Worm (Caenorhabditis elegans) whole organism, L1 larva: ENCODE data around the gene nas-29.

ENCODE experiments used
- C16A3.4 ChIP-seq: fragments of 150-350 bp; optimal IDR thresholded peaks from 2 replicates; lab custom pipeline; 2014; ENCODE audit warnings: missing biosample characterization, missing genetic modification characterization
- C34B4.2 ChIP-seq: sonication (generic microtip); optimal IDR thresholded peaks from 2 replicates; lab custom pipeline; 2017; ENCODE audit warnings: mild to moderate bottlenecking, missing genetic modification characterization, missing compliant biosample characterization
- F16B12.6 ChIP-seq: fragments of 150-350 bp; optimal IDR thresholded peaks from 2 replicates; lab custom pipeline; 2014; ENCODE audit warnings: missing biosample characterization, missing genetic modification characterization
- aha-1 ChIP-seq: fragments of 150-350 bp; optimal IDR thresholded peaks from 2 replicates; lab custom pipeline; 2014; ENCODE audit warnings: missing biosample characterization, missing genetic modification characterization
- alr-1 ChIP-seq: fragments of 200-800 bp; sonication (Bioruptor generic); optimal IDR thresholded peaks from 2 replicates; lab custom pipeline; 2018; ENCODE audit warnings: borderline replicate concordance, mild to moderate bottlenecking, missing genetic modification characterization, missing compliant biosample characterization
- ama-1 ChIP-seq: fragments of 150-350 bp; optimal IDR thresholded peaks from 2 replicates; lab custom pipeline; 2014
- ceh-63 ChIP-seq: fragments of 200-800 bp; sonication (Bioruptor generic); optimal IDR thresholded peaks from 2 replicates; lab custom pipeline; 2018; ENCODE audit warnings: mild to moderate bottlenecking, missing genetic modification characterization, missing compliant biosample characterization
- ceh-8 ChIP-seq: fragments of 200-800 bp; sonication (Bioruptor generic); optimal IDR thresholded peaks from 2 replicates; lab custom pipeline; 2018; ENCODE audit warnings: mild to moderate bottlenecking, missing genetic modification characterization, moderate library complexity, missing compliant biosample characterization
- ceh-82 ChIP-seq, 3 experiments: fragments of 150-350 bp in 1 of 3; sonication (generic microtip) in 2 of 3; optimal IDR thresholded peaks; 2 replicates each; lab custom pipeline; 2014 to 2017; ENCODE audit warnings: missing biosample characterization in 3 of 3, missing genetic modification characterization in 3 of 3
- ces-1 ChIP-seq: fragments of 150-350 bp; optimal IDR thresholded peaks from 2 replicates; lab custom pipeline; 2014; ENCODE audit warnings: missing biosample characterization, missing genetic modification reagents, missing genetic modification characterization
- efl-1 ChIP-seq, 4 experiments: fragments of 150-350 bp; optimal IDR thresholded peaks in 3 of 4; peaks in 1 of 4; 1 replicate in 1 of 4; 2 replicates in 3 of 4; lab custom pipeline; 2014; ENCODE audit warnings: missing biosample characterization in 2 of 4, missing genetic modification characterization in 2 of 4, missing genetic modification reagents in 2 of 4
- egl-13 ChIP-seq: sonication (generic microtip); optimal IDR thresholded peaks from 2 replicates; lab custom pipeline; 2016; ENCODE audit warnings: missing genotype, missing genetic modification reagents, missing genetic modification characterization, missing compliant biosample characterization
- egl-27 ChIP-seq, 2 experiments: fragments of 150-350 bp in 1 of 2; sonication (generic microtip); optimal IDR thresholded peaks; 3 replicates each; lab custom pipeline; 2017 to 2018; ENCODE audit warnings: missing biosample characterization in 2 of 2, missing genetic modification characterization in 2 of 2, missing genetic modification reagents in 2 of 2
- elt-2 ChIP-seq: sonication (generic microtip); optimal IDR thresholded peaks from 2 replicates; lab custom pipeline; 2016; ENCODE audit warnings: missing genetic modification characterization, mild to moderate bottlenecking, inconsistent platforms, missing compliant biosample characterization, missing genetic modification reagents
- fkh-10 ChIP-seq: sonication (generic microtip); optimal IDR thresholded peaks from 2 replicates; lab custom pipeline; 2017; ENCODE audit warnings: missing biosample characterization, missing genetic modification reagents, missing genetic modification characterization
- fkh-4 ChIP-seq: sonication (generic microtip); optimal IDR thresholded peaks from 2 replicates; lab custom pipeline; 2016; ENCODE audit warnings: missing compliant biosample characterization, missing genetic modification characterization, borderline replicate concordance
- irx-1 ChIP-seq: sonication (generic microtip); optimal IDR thresholded peaks from 2 replicates; lab custom pipeline; 2016; ENCODE audit warnings: missing genetic modification characterization, missing compliant biosample characterization
- isw-1 ChIP-seq: fragments of 200-800 bp; sonication (Bioruptor generic); IDR thresholded peaks from 2 replicates; pipeline ENCODE4 v1.3.6; 2022; ENCODE audit warnings: missing genetic modification characterization, missing compliant biosample characterization
- jun-1 ChIP-seq: fragments of 150-350 bp; optimal IDR thresholded peaks from 2 replicates; lab custom pipeline; 2014; ENCODE audit warnings: missing biosample characterization, missing genetic modification reagents, missing genetic modification characterization
- lin-13 ChIP-seq: fragments of 150-350 bp; optimal IDR thresholded peaks from 2 replicates; lab custom pipeline; 2014; ENCODE audit warnings: missing biosample characterization, missing genetic modification reagents, missing genetic modification characterization
- lin-15B ChIP-seq: fragments of 150-350 bp; sonication (generic microtip); optimal IDR thresholded peaks from 3 replicates; lab custom pipeline; 2014; ENCODE audit warnings: missing biosample characterization, missing genetic modification characterization
- lin-39 ChIP-seq: fragments of 150-350 bp; optimal IDR thresholded peaks from 2 replicates; lab custom pipeline; 2014; ENCODE audit warnings: missing biosample characterization, missing genetic modification reagents, missing genetic modification characterization
- lsy-2 ChIP-seq, 2 experiments: fragments of 150-350 bp; optimal IDR thresholded peaks; 2 replicates each; lab custom pipeline; 2014; ENCODE audit warnings: missing biosample characterization in 2 of 2, missing genetic modification characterization in 2 of 2
- mab-9 ChIP-seq: fragments of 200-800 bp; sonication (Bioruptor generic); IDR thresholded peaks from 2 replicates; pipeline ENCODE4 v1.3.6; 2022; ENCODE audit warnings: missing genetic modification reagents, missing genetic modification characterization, missing compliant biosample characterization
- mdl-1 ChIP-seq, 2 experiments: fragments of 150-350 bp; optimal IDR thresholded peaks; 2 replicates each; lab custom pipeline; 2014 to 2017; ENCODE audit warnings: missing biosample characterization in 2 of 2, missing genetic modification characterization in 2 of 2, inconsistent platforms in 1 of 2
- nhr-11 ChIP-seq: fragments of 150-350 bp; optimal IDR thresholded peaks from 2 replicates; lab custom pipeline; 2014; ENCODE audit warnings: missing biosample characterization, missing genetic modification characterization
- nhr-20 ChIP-seq: sonication (generic microtip); optimal IDR thresholded peaks from 2 replicates; lab custom pipeline; 2016; ENCODE audit warnings: mild to moderate bottlenecking, missing genetic modification characterization, missing compliant biosample characterization
- nhr-71 ChIP-seq: sonication (generic microtip); optimal IDR thresholded peaks from 2 replicates; lab custom pipeline; 2016; ENCODE audit warnings: mild to moderate bottlenecking, missing genetic modification characterization, moderate library complexity, missing compliant biosample characterization
- nhr-77 ChIP-seq: fragments of 150-350 bp; optimal IDR thresholded peaks from 2 replicates; lab custom pipeline; 2014; ENCODE audit warnings: missing biosample characterization, missing genetic modification characterization
- nhr-84 ChIP-seq: sonication (generic microtip); optimal IDR thresholded peaks from 2 replicates; lab custom pipeline; 2017; ENCODE audit warnings: missing biosample characterization, missing genetic modification characterization
- pax-3 ChIP-seq: fragments of 200-800 bp; sonication (Bioruptor generic); optimal IDR thresholded peaks from 2 replicates; lab custom pipeline; 2018; ENCODE audit warnings: mild to moderate bottlenecking, missing genetic modification characterization, moderate library complexity, missing compliant biosample characterization
- pqm-1 ChIP-seq: sonication (generic microtip); optimal IDR thresholded peaks from 3 replicates; lab custom pipeline; 2017; ENCODE audit warnings: missing biosample characterization, missing genetic modification characterization
- skn-1 ChIP-seq: fragments of 150-350 bp; optimal IDR thresholded peaks from 2 replicates; lab custom pipeline; 2014; ENCODE audit warnings: missing biosample characterization, missing genetic modification characterization
- snpc-4 ChIP-seq: fragments of 150-350 bp; optimal IDR thresholded peaks from 2 replicates; lab custom pipeline; 2014; ENCODE audit warnings: missing biosample characterization, missing genetic modification characterization
- sup-37 ChIP-seq: fragments of 200-800 bp; sonication (Bioruptor generic); optimal IDR thresholded peaks from 2 replicates; lab custom pipeline; 2018; ENCODE audit warnings: mild to moderate bottlenecking, missing genetic modification characterization, missing compliant biosample characterization
- tbx-2 ChIP-seq: sonication (generic microtip); optimal IDR thresholded peaks from 2 replicates; lab custom pipeline; 2016; ENCODE audit warnings: missing genetic modification characterization, missing compliant biosample characterization
- tlp-1 ChIP-seq: fragments of 150-350 bp; optimal IDR thresholded peaks from 2 replicates; lab custom pipeline; 2014; ENCODE audit warnings: missing biosample characterization, missing genetic modification characterization
- unc-86 ChIP-seq: sonication (generic microtip); optimal IDR thresholded peaks from 2 replicates; lab custom pipeline; 2016; ENCODE audit warnings: missing genetic modification characterization, missing compliant biosample characterization
- zag-1 ChIP-seq: fragments of 150-350 bp; optimal IDR thresholded peaks from 2 replicates; lab custom pipeline; 2014; ENCODE audit warnings: missing biosample characterization, missing genetic modification characterization
- zip-4 ChIP-seq: fragments of 200-800 bp; sonication (Bioruptor generic); optimal IDR thresholded peaks from 2 replicates; lab custom pipeline; 2018; ENCODE audit warnings: mild to moderate bottlenecking, missing genetic modification characterization, moderate library complexity, missing compliant biosample characterization
- ztf-11 ChIP-seq, 2 experiments: sonication (generic microtip); optimal IDR thresholded peaks; 2 replicates each; lab custom pipeline; 2016 to 2017; ENCODE audit warnings: missing genetic modification characterization in 2 of 2, missing biosample characterization in 1 of 2, missing compliant biosample characterization in 1 of 2
- ztf-4 ChIP-seq: fragments of 150-350 bp; optimal IDR thresholded peaks from 2 replicates; lab custom pipeline; 2014; ENCODE audit warnings: missing biosample characterization, missing genetic modification characterization

The nas-29 gene

ce11 chrII:5181497-5181896 lies 39.7 kb upstream of the nas-29 start (continued):
- TF ChIP-seq alr-1 (tag; lab: Kevin White, UChicago): no peak
- peak; percentile 69 for TF ChIP-seq lin-13 (GFP tag; lab: Kevin White, UChicago)
- no peak for TF ChIP-seq sup-37 (GFP tag; lab: Kevin White, UChicago)
- peak; percentile 72 to 76 for TF ChIP-seq lsy-2 (tag; optimal IDR thresholded peaks at IDR 0.05; lab: Kevin White, UChicago)
- TF ChIP-seq ztf-4 (tag; lab: Kevin White, UChicago): peak; percentile 58
- TF ChIP-seq mab-9 (GFP tag; lab: Robert Waterston, UW): no peak; the same call in 1 of the 2 replicates
- TF ChIP-seq F16B12.6: peak; percentile 32
- TF ChIP-seq egl-13 (tag; lab: Kevin White, UChicago): peak; percentile 25
- peak; percentile 70 for TF ChIP-seq isw-1 (GFP tag; lab: Robert Waterston, UW)
- TF ChIP-seq pax-3 (tag; lab: Kevin White, UChicago): peak; percentile 11
- TF ChIP-seq tbx-2 (tag; lab: Kevin White, UChicago): peak; percentile 79
- TF ChIP-seq aha-1: no peak
- no peak for TF ChIP-seq fkh-4
- no peak for TF ChIP-seq nhr-11
- peak; percentile 4 for TF ChIP-seq lin-15B (tag; lab: Kevin White, UChicago)
- peak; percentile 84 for TF ChIP-seq nhr-20
- peak; percentile 45 for TF ChIP-seq jun-1 (tag; lab: Kevin White, UChicago)
- TF ChIP-seq mdl-1 (tag; optimal IDR thresholded peaks at IDR 0.05; lab: Kevin White, UChicago): peak in 1 of 2 experiments; percentile 86
- TF ChIP-seq C16A3.4 (tag; lab: Kevin White, UChicago): peak; percentile 43
- no peak for TF ChIP-seq zip-4 (GFP tag; lab: Kevin White, UChicago)
- peak; percentile 88 for TF ChIP-seq nhr-71 (tag; lab: Kevin White, UChicago)
- peak; percentile 34 for TF ChIP-seq skn-1 (tag; lab: Kevin White, UChicago)
- no peak for TF ChIP-seq egl-27 (tag; optimal IDR thresholded peaks at IDR 0.05; lab: Kevin White, UChicago)
- TF ChIP-seq snpc-4 (tag; lab: Kevin White, UChicago): peak; percentile 18
- TF ChIP-seq irx-1 (tag; lab: Kevin White, UChicago): peak; percentile 41
- peak; percentile 57 for TF ChIP-seq unc-86
- TF ChIP-seq ceh-82 (tag; optimal IDR thresholded peaks at IDR 0.05; lab: Kevin White, UChicago): peak; percentile 9 to 70 (median 47)
- TF ChIP-seq C34B4.2: no peak
- TF ChIP-seq nhr-84 (tag; lab: Kevin White, UChicago): no peak
- TF ChIP-seq nhr-77: no peak
- TF ChIP-seq fkh-10 (GFP tag; lab: Kevin White, UChicago): peak; percentile 59
- no peak for TF ChIP-seq tlp-1

DNA sequence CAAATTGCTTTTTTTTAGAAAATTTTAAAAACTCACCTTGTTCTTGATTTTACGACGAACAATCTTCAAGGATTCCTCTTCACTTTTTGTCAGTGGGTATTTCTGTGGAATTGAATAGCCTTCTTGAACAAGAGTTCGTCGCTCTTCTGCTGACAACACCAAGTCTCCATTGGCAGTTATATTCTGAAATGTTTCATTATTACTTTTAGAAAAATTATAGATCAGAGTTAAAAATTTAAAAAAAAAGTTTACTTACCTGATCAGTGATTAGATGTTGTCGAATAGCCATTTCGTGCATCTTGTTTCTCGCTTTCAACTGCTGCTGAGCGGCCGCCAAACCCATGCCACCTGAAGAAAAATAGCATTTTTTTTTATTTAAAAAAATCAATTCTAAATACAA lies 38.4 kb upstream of the nas-29 start:
- TF ChIP-seq efl-1 (optimal IDR thresholded peaks at IDR 0.05; lab: Kevin White, UChicago) (no peak), efl-1 (GFP tag; optimal IDR thresholded peaks at IDR 0.05 in 1 of 2; lab: Kevin White, UChicago) (peak in 1 of 2 experiments; percentile 62), zag-1 (no peak)

ce11 chrII:5178609-5179008 lies 36.8 kb upstream of the nas-29 start:
- TF ChIP-seq zag-1 (no peak), pqm-1 (tag; lab: Kevin White, UChicago) (no peak), elt-2 (tag; lab: Kevin White, UChicago) (peak; percentile 1), alr-1 (tag; lab: Kevin White, UChicago) (no peak), ztf-4 (tag; lab: Kevin White, UChicago) (no peak), zip-4 (GFP tag; lab: Kevin White, UChicago) (peak; percentile 7), ceh-63 (no peak), ceh-8 (GFP tag; lab: Kevin White, UChicago) (no peak), ceh-82 (tag; optimal IDR thresholded peaks at IDR 0.05; lab: Kevin White, UChicago) (no peak), ztf-11 (tag; optimal IDR thresholded peaks at IDR 0.05; lab: Kevin White, UChicago) (no peak), jun-1 (tag; lab: Kevin White, UChicago) (no peak), efl-1 (optimal IDR thresholded peaks at IDR 0.05; lab: Kevin White, UChicago) (no peak), efl-1 (GFP tag; optimal IDR thresholded peaks at IDR 0.05 in 1 of 2; lab: Kevin White, UChicago) (no peak), ama-1 (no peak), ces-1 (GFP tag; lab: Kevin White, UChicago) (no peak), lin-39 (tag; lab: Kevin White, UChicago) (no peak), aha-1 (no peak)
